Fruit fly (Drosophila melanogaster) whole organism, prepupa: ENCODE measurements around the gene CG1622.

Experiments used
- Blimp-1 ChIP-seq: fragments of 200-800 bp; sonication (Bioruptor generic); optimal IDR thresholded peaks from 3 replicates; lab custom pipeline; 2017; ENCODE audit warnings: missing biosample characterization, missing genetic modification characterization, mild to moderate bottlenecking, moderate library complexity, missing genetic modification reagents
- CG10631 ChIP-seq: fragments of 200-800 bp; sonication (Bioruptor generic); optimal IDR thresholded peaks from 2 replicates; lab custom pipeline; 2016; ENCODE audit warnings: missing biosample characterization, missing genetic modification characterization
- CG10669 ChIP-seq: fragments of 200-800 bp; sonication (Bioruptor generic); optimal IDR thresholded peaks from 3 replicates; lab custom pipeline; 2018; ENCODE audit warnings: missing biosample characterization, mild to moderate bottlenecking, missing genetic modification characterization, moderate library complexity
- CG11294 ChIP-seq: fragments of 200-800 bp; sonication (Bioruptor generic); IDR thresholded peaks from 2 replicates; pipeline ENCODE4 v1.3.6; 2022; ENCODE audit warnings: missing biosample characterization, missing genetic modification characterization
- CG1621 ChIP-seq: fragments of 200-800 bp; sonication (Bioruptor generic); optimal IDR thresholded peaks from 3 replicates; lab custom pipeline; 2018; ENCODE audit warnings: missing biosample characterization, mild to moderate bottlenecking, missing genetic modification characterization
- CG16779 ChIP-seq: fragments of 200-800 bp; sonication (Bioruptor generic); optimal IDR thresholded peaks from 3 replicates; lab custom pipeline; 2017; ENCODE audit warnings: missing biosample characterization, mild to moderate bottlenecking, missing genetic modification characterization
- CG3032 ChIP-seq: fragments of 200-800 bp; optimal IDR thresholded peaks from 2 replicates; lab custom pipeline; 2019; ENCODE audit warnings: missing biosample characterization, mild to moderate bottlenecking, missing genetic modification characterization, moderate library complexity
- CG31627 ChIP-seq: fragments of 200-800 bp; sonication (Bioruptor generic); optimal IDR thresholded peaks from 3 replicates; lab custom pipeline; 2016; ENCODE audit warnings: missing biosample characterization, missing genetic modification characterization
- CG34406 ChIP-seq: fragments of 200-800 bp; sonication (Bioruptor generic); optimal IDR thresholded peaks from 3 replicates; lab custom pipeline; 2016; ENCODE audit warnings: missing biosample characterization, missing genetic modification characterization
- CG3919 ChIP-seq: fragments of 200-800 bp; sonication (Bioruptor generic); optimal IDR thresholded peaks from 3 replicates; lab custom pipeline; 2016; ENCODE audit warnings: missing biosample characterization, missing genetic modification characterization
- CG4318 ChIP-seq: fragments of 200-800 bp; sonication (Bioruptor generic); optimal IDR thresholded peaks from 3 replicates; lab custom pipeline; 2017; ENCODE audit warnings: missing biosample characterization, mild to moderate bottlenecking, missing genetic modification characterization
- CG6163 ChIP-seq: fragments of 200-800 bp; sonication (Bioruptor generic); IDR thresholded peaks from 3 replicates; pipeline ENCODE4 v1.3.6; 2022; ENCODE audit warnings: missing biosample characterization, missing genetic modification characterization
- CG6276 ChIP-seq: fragments of 200-800 bp; sonication (Bioruptor generic); optimal IDR thresholded peaks from 2 replicates; lab custom pipeline; 2017; ENCODE audit warnings: missing biosample characterization, mild to moderate bottlenecking, missing genetic modification characterization
- CG6792 ChIP-seq: fragments of 200-800 bp; sonication (Bioruptor generic); optimal IDR thresholded peaks from 3 replicates; lab custom pipeline; 2016; ENCODE audit warnings: missing biosample characterization, missing genetic modification characterization
- CG6808 ChIP-seq: fragments of 200-800 bp; sonication (Bioruptor generic); optimal IDR thresholded peaks from 3 replicates; lab custom pipeline; 2017; ENCODE audit warnings: missing biosample characterization, missing genetic modification characterization, mild to moderate bottlenecking, moderate library complexity, missing genetic modification reagents
- CG7368 ChIP-seq: fragments of 200-800 bp; sonication (Bioruptor generic); optimal IDR thresholded peaks from 3 replicates; lab custom pipeline; 2016; ENCODE audit warnings: missing biosample characterization, missing genetic modification characterization
- CG8119 ChIP-seq: fragments of 200-800 bp; sonication (Bioruptor generic); IDR thresholded peaks from 3 replicates; pipeline ENCODE4 v1.3.6; 2022; ENCODE audit warnings: missing biosample characterization, missing genetic modification characterization
- CG9139 ChIP-seq: fragments of 200-800 bp; sonication (Bioruptor generic); optimal IDR thresholded peaks from 3 replicates; lab custom pipeline; 2017; ENCODE audit warnings: missing biosample characterization, mild to moderate bottlenecking, missing genetic modification characterization
- Eip78C ChIP-seq: fragments of 200-800 bp; sonication (Bioruptor generic); peaks from one replicate; lab custom pipeline; 2016; ENCODE audit warnings: missing biosample characterization, missing genetic modification characterization
- Eip93F ChIP-seq: fragments of 200-800 bp; sonication (Bioruptor generic); optimal IDR thresholded peaks from 2 replicates; lab custom pipeline; 2016; ENCODE audit warnings: missing biosample characterization, mild to moderate bottlenecking, missing genetic modification characterization
- Ets96B ChIP-seq: fragments of 200-800 bp; optimal IDR thresholded peaks from 2 replicates; lab custom pipeline; 2019; ENCODE audit warnings: missing biosample characterization, mild to moderate bottlenecking, missing genetic modification characterization, moderate library complexity
- Gug ChIP-seq: fragments of 200-800 bp; sonication (Bioruptor generic); IDR thresholded peaks from 2 replicates; pipeline ENCODE4 v1.3.6; 2022; ENCODE audit warnings: missing biosample characterization, missing genetic modification characterization
- Hr4 ChIP-seq: fragments of 200-800 bp; sonication (Bioruptor generic); optimal IDR thresholded peaks from 3 replicates; lab custom pipeline; 2016; ENCODE audit warnings: missing biosample characterization, missing genetic modification characterization
- OdsH ChIP-seq: fragments of 200-800 bp; sonication (Bioruptor generic); optimal IDR thresholded peaks from 3 replicates; lab custom pipeline; 2016; ENCODE audit warnings: missing biosample characterization, missing genetic modification characterization
- Smox ChIP-seq: fragments of 200-800 bp; sonication (Bioruptor generic); optimal IDR thresholded peaks from 3 replicates; lab custom pipeline; 2016; ENCODE audit warnings: missing biosample characterization, missing genetic modification characterization
- Sox102F ChIP-seq: fragments of 200-800 bp; sonication (Bioruptor generic); optimal IDR thresholded peaks from 2 replicates; lab custom pipeline; 2016; ENCODE audit warnings: missing biosample characterization, mild to moderate bottlenecking, missing genetic modification characterization
- achi ChIP-seq: fragments of 200-800 bp; sonication (Bioruptor generic); optimal IDR thresholded peaks from 3 replicates; lab custom pipeline; 2016; ENCODE audit warnings: missing biosample characterization, missing genetic modification characterization
- acj6 ChIP-seq: fragments of 200-800 bp; sonication (Bioruptor generic); optimal IDR thresholded peaks from 3 replicates; lab custom pipeline; 2016; ENCODE audit warnings: missing biosample characterization, missing genetic modification characterization
- cyc ChIP-seq: fragments of 200-800 bp; sonication (Bioruptor generic); optimal IDR thresholded peaks from 3 replicates; lab custom pipeline; 2016; ENCODE audit warnings: missing biosample characterization, missing genetic modification characterization
- dac ChIP-seq: fragments of 200-800 bp; sonication (Bioruptor generic); optimal IDR thresholded peaks from 2 replicates; lab custom pipeline; 2017; ENCODE audit warnings: missing biosample characterization, mild to moderate bottlenecking, missing genetic modification characterization
- dsx ChIP-seq: fragments of 200-800 bp; optimal IDR thresholded peaks from 3 replicates; lab custom pipeline; 2019; ENCODE audit warnings: missing biosample characterization, mild to moderate bottlenecking, missing genetic modification characterization, moderate library complexity; ENCODE audit not compliant: poor library complexity, severe bottlenecking
- eg ChIP-seq: fragments of 200-800 bp; sonication (Bioruptor generic); IDR thresholded peaks from 3 replicates; pipeline ENCODE4 v1.3.6; 2022; ENCODE audit warnings: missing biosample characterization, missing genetic modification characterization
- fkh ChIP-seq: fragments of 200-800 bp; sonication (Bioruptor generic); optimal IDR thresholded peaks from 3 replicates; lab custom pipeline; 2017; ENCODE audit warnings: missing biosample characterization, mild to moderate bottlenecking, missing genetic modification characterization, moderate library complexity
- pdm3 ChIP-seq: fragments of 200-800 bp; sonication (Bioruptor generic); optimal IDR thresholded peaks from 3 replicates; lab custom pipeline; 2016; ENCODE audit warnings: missing biosample characterization, missing genetic modification characterization
- salr ChIP-seq, 2 experiments: fragments of 200-800 bp; sonication (Bioruptor generic); optimal IDR thresholded peaks; 3 replicates each; lab custom pipeline; 2016 to 2018; ENCODE audit warnings: missing biosample characterization in 2 of 2, missing genetic modification characterization in 2 of 2, mild to moderate bottlenecking in 1 of 2
- spab ChIP-seq: fragments of 200-800 bp; sonication (Bioruptor generic); optimal IDR thresholded peaks from 2 replicates; lab custom pipeline; 2017; ENCODE audit warnings: missing biosample characterization, mild to moderate bottlenecking, missing genetic modification characterization, missing genetic modification reagents
- ss ChIP-seq, 2 experiments: fragments of 200-800 bp; sonication (Bioruptor generic); optimal IDR thresholded peaks; 2 replicates in 1 of 2; 3 replicates in 1 of 2; lab custom pipeline; 2017 to 2018; ENCODE audit warnings: mild to moderate bottlenecking in 2 of 2, missing biosample characterization in 2 of 2, missing genetic modification characterization in 2 of 2, moderate library complexity in 1 of 2
- svp ChIP-seq: fragments of 200-800 bp; sonication (Bioruptor generic); peaks from one replicate; lab custom pipeline; 2016; ENCODE audit warnings: missing biosample characterization, missing genetic modification characterization

CG1622 gene

dm6 chrX:13345327-13345726, 48.4 kb downstream of the CG1622 start (continued):
- TF ChIP-seq CG3032 (peak; percentile 61), Blimp-1 (GFP tag; lab: Kevin White, UChicago) (no peak), CG8119 (GFP tag; lab: Robert Waterston, UW) (peak; percentile 47; the same call in 1 of the 3 replicates), spab (GFP tag; lab: Kevin White, UChicago) (peak; percentile 31), Gug (GFP tag; lab: Robert Waterston, UW) (no peak), Eip93F (no peak), CG6792 (GFP tag; lab: Kevin White, UChicago) (no peak), Sox102F (GFP tag; lab: Kevin White, UChicago) (no peak), fkh (no peak), achi (GFP tag; lab: Kevin White, UChicago) (peak; percentile 27), pdm3 (GFP tag; lab: Kevin White, UChicago) (no peak), eg (peak; percentile 21; the same call in 1 of the 3 replicates), CG34406 (GFP tag; lab: Kevin White, UChicago) (no peak), svp (no peak), OdsH (peak; percentile 28), CG9139 (GFP tag; lab: Kevin White, UChicago) (peak; percentile 15), CG3919 (GFP tag; lab: Kevin White, UChicago) (no peak), Eip78C (GFP tag; lab: Kevin White, UChicago) (peak; percentile 61), dsx (peak; percentile 55), CG16779 (tag; lab: Kevin White, UChicago) (peak; percentile 11), acj6 (peak; percentile 37), Smox (no peak), CG10631 (peak; percentile 28), CG6276 (GFP tag; lab: Kevin White, UChicago) (peak; percentile 41), CG4318 (GFP tag; lab: Kevin White, UChicago) (peak; percentile 27), CG11294 (GFP tag; lab: Robert Waterston, UW) (no peak), Ets96B (peak; percentile 58), Hr4 (GFP tag; lab: Kevin White, UChicago) (no peak), CG6163 (no peak), CG1621 (tag; lab: Kevin White, UChicago) (no peak)
- TF ChIP-seq, all 60 proteins: peak for 21

DNA sequence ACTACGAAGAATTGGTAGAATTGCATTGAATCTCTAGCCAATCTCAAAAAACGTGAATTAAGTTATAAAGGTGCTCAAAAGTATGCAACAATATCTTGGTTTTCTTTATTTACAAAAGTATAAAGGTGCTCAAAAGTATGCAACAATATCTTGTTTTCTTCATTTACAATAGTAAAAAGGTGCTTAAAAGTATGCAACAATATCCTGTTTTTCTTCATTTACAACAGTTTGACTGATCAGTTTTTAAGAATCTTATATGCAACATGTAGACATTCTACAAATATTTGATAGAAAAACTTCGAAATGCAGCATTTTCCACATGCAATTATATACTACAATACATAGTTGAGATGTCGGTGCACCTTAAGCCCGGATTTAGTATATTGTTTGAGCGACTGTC, 50.1 kb downstream of the CG1622 start:
- TF ChIP-seq CG4318 (GFP tag; lab: Kevin White, UChicago) (no peak), ss (GFP tag; optimal IDR thresholded peaks at IDR 0.05; lab: Kevin White, UChicago) (no peak), cyc (GFP tag; lab: Kevin White, UChicago) (no peak), CG1621 (tag; lab: Kevin White, UChicago) (no peak), CG10669 (GFP tag; lab: Kevin White, UChicago) (no peak), dac (GFP tag; lab: Kevin White, UChicago) (no peak), CG10631 (no peak), CG16779 (tag; lab: Kevin White, UChicago) (no peak), CG7368 (GFP tag; lab: Kevin White, UChicago) (no peak), CG6808 (GFP tag; lab: Kevin White, UChicago) (no peak), Eip93F (no peak), CG6792 (GFP tag; lab: Kevin White, UChicago) (no peak), CG31627 (no peak), salr (GFP tag; optimal IDR thresholded peaks at IDR 0.05; lab: Kevin White, UChicago) (no peak)
